Fruit fly (Drosophila melanogaster) whole organism, embryonic: ENCODE measurements around the gene Jhbp3.
A peak's percentile ranks its signal among the peaks of the same experiment; 100 is the strongest.

Experiments used
- Atf3 ChIP-seq: fragments of 200-800 bp; sonication (Bioruptor generic); optimal IDR thresholded peaks from 3 replicates; lab custom pipeline; 2016; ENCODE audit warnings: missing biosample characterization, missing genetic modification characterization
- CG10267 ChIP-seq: fragments of 200-800 bp; sonication (Bioruptor generic); optimal IDR thresholded peaks from 2 replicates; lab custom pipeline; 2018; ENCODE audit warnings: missing biosample characterization, mild to moderate bottlenecking, missing genetic modification characterization, moderate library complexity
- CG1233 ChIP-seq: fragments of 200-800 bp; sonication (Bioruptor generic); optimal IDR thresholded peaks from 4 replicates; lab custom pipeline; 2018; ENCODE audit warnings: missing biosample characterization, mild to moderate bottlenecking, missing genetic modification characterization
- CG13424 ChIP-seq: fragments of 200-800 bp; sonication (Bioruptor generic); optimal IDR thresholded peaks from 2 replicates; lab custom pipeline; 2019; ENCODE audit warnings: missing biosample characterization, mild to moderate bottlenecking, missing genetic modification characterization, moderate library complexity
- CG14050 ChIP-seq: fragments of 200-800 bp; sonication (Bioruptor generic); IDR thresholded peaks from 3 replicates; pipeline ENCODE4 v1.3.6; 2022; ENCODE audit warnings: missing biosample characterization, missing genetic modification characterization
- CG15011 ChIP-seq: fragments of 200-800 bp; sonication (Bioruptor generic); optimal IDR thresholded peaks from 3 replicates; lab custom pipeline; 2018; ENCODE audit warnings: missing biosample characterization, mild to moderate bottlenecking, missing genetic modification characterization
- CG1529 ChIP-seq: fragments of 200-800 bp; sonication (Bioruptor generic); optimal IDR thresholded peaks from 3 replicates; lab custom pipeline; 2018; ENCODE audit warnings: missing biosample characterization, missing genetic modification characterization
- CG1647 ChIP-seq: fragments of 200-800 bp; sonication (Bioruptor generic); optimal IDR thresholded peaks from 3 replicates; lab custom pipeline; 2016; ENCODE audit warnings: missing biosample characterization, missing genetic modification characterization
- CG2678 ChIP-seq: fragments of 200-800 bp; sonication (Bioruptor generic); optimal IDR thresholded peaks from 3 replicates; lab custom pipeline; 2019; ENCODE audit warnings: missing biosample characterization, mild to moderate bottlenecking, missing genetic modification characterization, moderate library complexity
- CG2712 ChIP-seq: fragments of 200-800 bp; optimal IDR thresholded peaks from 3 replicates; lab custom pipeline; 2019; ENCODE audit warnings: missing biosample characterization, mild to moderate bottlenecking, missing genetic modification characterization, moderate library complexity
- CG2875 ChIP-seq: fragments of 200-800 bp; sonication (Bioruptor generic); optimal IDR thresholded peaks from 2 replicates; lab custom pipeline; 2017; ENCODE audit warnings: missing biosample characterization, mild to moderate bottlenecking, missing genetic modification characterization, missing genetic modification reagents
- CG2889 ChIP-seq: fragments of 200-800 bp; sonication (Bioruptor generic); IDR thresholded peaks from 3 replicates; pipeline ENCODE4 v1.3.6; 2022; ENCODE audit warnings: missing biosample characterization, missing genetic modification characterization
- CG31365 ChIP-seq: fragments of 200-800 bp; sonication (Bioruptor generic); optimal IDR thresholded peaks from 2 replicates; lab custom pipeline; 2018; ENCODE audit warnings: missing biosample characterization, mild to moderate bottlenecking, missing genetic modification characterization
- CG3281 ChIP-seq: fragments of 200-800 bp; sonication (Bioruptor generic); optimal IDR thresholded peaks from 3 replicates; lab custom pipeline; 2017; ENCODE audit warnings: missing biosample characterization, mild to moderate bottlenecking, missing genetic modification characterization
- CG3838 ChIP-seq: fragments of 200-800 bp; sonication (Bioruptor generic); optimal IDR thresholded peaks from 3 replicates; lab custom pipeline; 2016; ENCODE audit warnings: missing biosample characterization, missing genetic modification characterization
- CG4707 ChIP-seq: fragments of 200-800 bp; sonication (Bioruptor generic); optimal IDR thresholded peaks from 2 replicates; lab custom pipeline; 2018; ENCODE audit warnings: missing biosample characterization, mild to moderate bottlenecking, missing genetic modification characterization, moderate library complexity
- CG4820 ChIP-seq: fragments of 200-800 bp; sonication (Bioruptor generic); optimal IDR thresholded peaks from 3 replicates; lab custom pipeline; 2016; ENCODE audit warnings: missing biosample characterization, missing genetic modification characterization
- CG5180 ChIP-seq: fragments of 200-800 bp; sonication (Bioruptor generic); optimal IDR thresholded peaks from 3 replicates; lab custom pipeline; 2017; ENCODE audit warnings: missing biosample characterization, missing genetic modification characterization, mild to moderate bottlenecking, moderate library complexity, missing genetic modification reagents
- CG6254 ChIP-seq: fragments of 200-800 bp; sonication (Bioruptor generic); optimal IDR thresholded peaks from 3 replicates; lab custom pipeline; 2017; ENCODE audit warnings: mild to moderate bottlenecking, missing biosample characterization, missing genetic modification reagents, missing genetic modification characterization
- CG6654 ChIP-seq: fragments of 200-800 bp; sonication (Bioruptor generic); optimal IDR thresholded peaks from 2 replicates; lab custom pipeline; 2017; ENCODE audit warnings: missing biosample characterization, mild to moderate bottlenecking, missing genetic modification characterization
- CG8290 ChIP-seq, 3 experiments: fragments of 200-800 bp; sonication (Bioruptor generic); optimal IDR thresholded peaks; 2 replicates each; lab custom pipeline; 2016 to 2019; ENCODE audit warnings: missing biosample characterization in 3 of 3, missing genetic modification characterization in 3 of 3, mild to moderate bottlenecking in 2 of 3, moderate library complexity in 1 of 3
- CG9817 ChIP-seq: fragments of 200-800 bp; sonication (Bioruptor generic); optimal IDR thresholded peaks from 2 replicates; lab custom pipeline; 2018; ENCODE audit warnings: missing biosample characterization, mild to moderate bottlenecking, missing genetic modification characterization, moderate library complexity
- CG9932 ChIP-seq: fragments of 200-800 bp; sonication (Bioruptor generic); IDR thresholded peaks from 2 replicates; pipeline ENCODE4 v1.3.6; 2022; ENCODE audit warnings: missing biosample characterization, missing genetic modification characterization
- Deaf1 ChIP-seq: fragments of 200-800 bp; optimal IDR thresholded peaks from 3 replicates; lab custom pipeline; 2019; ENCODE audit warnings: missing biosample characterization, mild to moderate bottlenecking, missing genetic modification characterization, moderate library complexity
- Ets97D ChIP-seq: fragments of 200-800 bp; sonication (Bioruptor generic); optimal IDR thresholded peaks from 3 replicates; lab custom pipeline; 2016; ENCODE audit warnings: missing biosample characterization, missing genetic modification characterization
- Fer1 ChIP-seq: fragments of 200-800 bp; sonication (Bioruptor generic); optimal IDR thresholded peaks from 2 replicates; lab custom pipeline; 2017; ENCODE audit warnings: missing biosample characterization, mild to moderate bottlenecking, missing genetic modification characterization
- Hand ChIP-seq: fragments of 200-800 bp; sonication (Bioruptor generic); optimal IDR thresholded peaks from 2 replicates; lab custom pipeline; 2017; ENCODE audit warnings: mild to moderate bottlenecking, missing biosample characterization, missing genetic modification reagents, missing genetic modification characterization
- HmgZ ChIP-seq: fragments of 200-800 bp; sonication (Bioruptor generic); optimal IDR thresholded peaks from 2 replicates; lab custom pipeline; 2018; ENCODE audit warnings: missing biosample characterization, mild to moderate bottlenecking, missing genetic modification characterization
- Nf-YC ChIP-seq: fragments of 200-800 bp; optimal IDR thresholded peaks from 3 replicates; lab custom pipeline; 2019; ENCODE audit warnings: missing biosample characterization, mild to moderate bottlenecking, missing genetic modification characterization, moderate library complexity
- Opbp ChIP-seq: fragments of 200-800 bp; sonication (Bioruptor generic); IDR thresholded peaks from 3 replicates; pipeline ENCODE4 v1.3.6; 2022; ENCODE audit warnings: missing biosample characterization, missing genetic modification characterization; ENCODE audit not compliant: partially characterized antibody
- Sox102F ChIP-seq: fragments of 200-800 bp; sonication (Bioruptor generic); optimal IDR thresholded peaks from 2 replicates; lab custom pipeline; 2018; ENCODE audit warnings: missing biosample characterization, mild to moderate bottlenecking, missing genetic modification characterization, moderate library complexity
- Xrp1 ChIP-seq: fragments of 200-800 bp; sonication (Bioruptor generic); IDR thresholded peaks from 2 replicates; pipeline ENCODE4 v1.3.6; 2022; ENCODE audit warnings: missing biosample characterization, missing genetic modification characterization
- YL-1 ChIP-seq: fragments of 200-800 bp; sonication (Bioruptor generic); optimal IDR thresholded peaks from 3 replicates; lab custom pipeline; 2017; ENCODE audit warnings: missing biosample characterization, mild to moderate bottlenecking, missing genetic modification characterization
- aop ChIP-seq: fragments of 200-800 bp; sonication (Bioruptor generic); IDR thresholded peaks from 2 replicates; pipeline ENCODE4 v1.3.6; 2022; ENCODE audit warnings: missing biosample characterization, missing genetic modification characterization
- emc ChIP-seq: fragments of 200-800 bp; sonication (Bioruptor generic); optimal IDR thresholded peaks from 2 replicates; lab custom pipeline; 2016; ENCODE audit warnings: missing biosample characterization, missing genetic modification characterization
- ewg ChIP-seq: fragments of 200-800 bp; sonication (Bioruptor generic); optimal IDR thresholded peaks from 3 replicates; lab custom pipeline; 2017; ENCODE audit warnings: mild to moderate bottlenecking, missing biosample characterization, missing genetic modification reagents, missing genetic modification characterization
- gcm ChIP-seq: fragments of 200-800 bp; sonication (Bioruptor generic); optimal IDR thresholded peaks from 2 replicates; lab custom pipeline; 2019; ENCODE audit warnings: missing biosample characterization, mild to moderate bottlenecking, missing genetic modification characterization, moderate library complexity
- gsb ChIP-seq: fragments of 200-800 bp; sonication (Bioruptor generic); IDR thresholded peaks from 2 replicates; pipeline ENCODE4 v1.3.6; 2022; ENCODE audit warnings: missing biosample characterization, missing genetic modification characterization
- hb ChIP-seq: fragments of 200-800 bp; sonication (Bioruptor generic); IDR thresholded peaks from 3 replicates; pipeline ENCODE4 v1.3.6; 2022; ENCODE audit warnings: missing biosample characterization, missing genetic modification characterization; ENCODE audit not compliant: partially characterized antibody
- her ChIP-seq: fragments of 200-800 bp; sonication (Bioruptor generic); optimal IDR thresholded peaks from 2 replicates; lab custom pipeline; 2016; ENCODE audit warnings: missing biosample characterization, missing genetic modification characterization
- mam ChIP-seq: fragments of 200-800 bp; sonication (Bioruptor generic); optimal IDR thresholded peaks from 3 replicates; lab custom pipeline; 2016; ENCODE audit warnings: missing biosample characterization, missing genetic modification characterization
- onecut ChIP-seq: fragments of 200-800 bp; sonication (Bioruptor generic); IDR thresholded peaks from 2 replicates; pipeline ENCODE4 v1.3.6; 2022; ENCODE audit warnings: missing biosample characterization, missing genetic modification characterization
- p53 ChIP-seq: fragments of 200-800 bp; sonication (Bioruptor generic); optimal IDR thresholded peaks from 2 replicates; lab custom pipeline; 2016; ENCODE audit warnings: missing biosample characterization, missing genetic modification characterization
- pan ChIP-seq, 4 experiments: fragments of >200 bp in 3 of 4; fragments of 200-800 bp in 1 of 4; sonication (Bioruptor generic) in 1 of 4; optimal IDR thresholded peaks in 3 of 4; IDR thresholded peaks in 1 of 4; 2 replicates each; pipeline versions ENCODE4 v1.3.6 to Lab custom; 2017 to 2022; ENCODE audit warnings: missing biosample characterization in 2 of 4, missing genetic modification characterization in 2 of 4, mixed read lengths in 1 of 4
- pros ChIP-seq: fragments of 200-800 bp; sonication (Bioruptor generic); optimal IDR thresholded peaks from 3 replicates; lab custom pipeline; 2019; ENCODE audit warnings: missing biosample characterization, mild to moderate bottlenecking, missing genetic modification characterization, moderate library complexity
- sisA ChIP-seq: fragments of 200-800 bp; sonication (Bioruptor generic); IDR thresholded peaks from 2 replicates; pipeline ENCODE4 v1.3.6; 2022; ENCODE audit warnings: missing biosample characterization, missing genetic modification characterization
- so ChIP-seq: fragments of 200-800 bp; sonication (Bioruptor generic); IDR thresholded peaks from 3 replicates; pipeline ENCODE4 v1.3.6; 2022; ENCODE audit warnings: missing biosample characterization, missing genetic modification characterization
- ssp ChIP-seq: fragments of 200-800 bp; sonication (Bioruptor generic); IDR thresholded peaks from 2 replicates; pipeline ENCODE4 v1.3.6; 2022; ENCODE audit warnings: missing biosample characterization, missing genetic modification characterization
- tll ChIP-seq, 2 experiments: fragments of 200-800 bp in 1 of 2; fragments of >200 bp in 1 of 2; sonication (Bioruptor generic) in 1 of 2; optimal IDR thresholded peaks; 2 replicates each; lab custom pipeline; 2017 to 2019; ENCODE audit warnings: missing biosample characterization in 2 of 2, missing genetic modification characterization in 2 of 2, mild to moderate bottlenecking in 1 of 2, moderate library complexity in 1 of 2

Gene Jhbp3

DNA sequence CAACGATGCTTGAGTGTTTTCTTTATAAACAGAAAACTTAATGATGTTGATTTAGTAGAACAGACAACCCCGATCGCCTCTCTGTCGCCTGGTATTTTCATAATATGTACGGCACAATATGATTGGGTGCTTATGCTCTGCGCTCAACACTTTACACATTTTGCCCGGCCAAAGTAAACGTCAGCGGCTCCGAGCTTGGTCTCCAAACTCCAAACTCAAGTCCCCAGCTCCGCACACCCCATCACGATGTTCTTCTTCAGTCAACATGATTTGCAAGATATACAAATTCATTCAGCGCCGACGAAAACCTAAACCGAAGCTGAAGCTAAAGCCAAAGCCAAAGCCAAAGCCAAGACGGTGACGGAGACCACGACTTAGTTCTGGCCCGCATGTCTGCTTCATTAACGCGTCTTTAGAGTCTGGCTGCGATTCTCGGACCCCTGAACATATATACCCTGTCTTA lies 20.3 kb upstream of the Jhbp3 start (continued):
- TF ChIP-seq pros (GFP tag; lab: Kevin White, UChicago): peak; percentile 21
- no peak for TF ChIP-seq her (GFP tag; lab: Kevin White, UChicago)
- TF ChIP-seq CG10267 (tag; lab: Kevin White, UChicago): no peak
- TF ChIP-seq gcm (GFP tag; lab: Kevin White, UChicago): peak; percentile 44
- TF ChIP-seq p53 (GFP tag; lab: Kevin White, UChicago): no peak
- TF ChIP-seq gsb (GFP tag; lab: Robert Waterston, UW): no peak
- TF ChIP-seq CG1233 (GFP tag; lab: Kevin White, UChicago): peak; percentile 38
- no peak for TF ChIP-seq ssp (GFP tag; lab: Robert Waterston, UW)
- no peak for TF ChIP-seq Opbp (GFP tag; lab: Robert Waterston, UW)
- no peak for TF ChIP-seq Hand
- TF ChIP-seq CG3838: no peak
- no peak for TF ChIP-seq aop (GFP tag; lab: Robert Waterston, UW)
- peak; percentile 56 for TF ChIP-seq CG4707 (GFP tag; lab: Kevin White, UChicago)
- no peak for TF ChIP-seq CG1647
- TF ChIP-seq CG4820 (GFP tag; lab: Kevin White, UChicago): no peak
- no peak for TF ChIP-seq emc (GFP tag; lab: Kevin White, UChicago)
- TF ChIP-seq CG3281 (GFP tag; lab: Kevin White, UChicago): peak; percentile 8
- TF ChIP-seq CG9932 (GFP tag; lab: Robert Waterston, UW): 0 out of 2 replicates have a peak, but pooled peaks have one; percentile 22
- TF ChIP-seq CG1529 (GFP tag; lab: Kevin White, UChicago): peak; percentile 22
- peak; percentile 48 for TF ChIP-seq Fer1 (GFP tag; lab: Kevin White, UChicago)
- TF ChIP-seq CG6254 (GFP tag; lab: Kevin White, UChicago): peak; percentile 3
- TF ChIP-seq YL-1 (GFP tag; lab: Kevin White, UChicago): peak; percentile 17
- TF ChIP-seq CG2712 (tag; lab: Kevin White, UChicago): no peak
- TF ChIP-seq so (GFP tag; lab: Robert Waterston, UW): peak; percentile 25; the same call in 1 of the 3 replicates
- no peak for TF ChIP-seq CG8290 (GFP tag; optimal IDR thresholded peaks at IDR 0.05; lab: Kevin White, UChicago)
- peak in 1 of 2 experiments; percentile 31 for TF ChIP-seq CG8290 (tag; optimal IDR thresholded peaks at IDR 0.05; lab: Kevin White, UChicago)
- TF ChIP-seq CG9817 (tag; lab: Kevin White, UChicago): no peak
- TF ChIP-seq pan (optimal IDR thresholded peaks at IDR 0.05; lab: Kevin White, UChicago): no peak
- no peak for TF ChIP-seq pan (GFP tag; optimal IDR thresholded peaks at IDR 0.05 in 1 of 2, IDR thresholded peaks at IDR 0.05 in 1 of 2)
- peak; percentile 28; the same call in 1 of the 2 replicates for TF ChIP-seq onecut (GFP tag; lab: Robert Waterston, UW)
- TF ChIP-seq CG31365: peak; percentile 43
- TF ChIP-seq Deaf1: peak; percentile 7
- no peak for TF ChIP-seq Ets97D (GFP tag; lab: Kevin White, UChicago)
- peak; percentile 19 for TF ChIP-seq Nf-YC
- TF ChIP-seq CG14050 (GFP tag; lab: Robert Waterston, UW): peak; percentile 21; the same call in 1 of the 3 replicates
- TF ChIP-seq CG15011: peak; percentile 5
- TF ChIP-seq ewg (GFP tag; lab: Kevin White, UChicago): no peak
- TF ChIP-seq CG5180 (GFP tag; lab: Kevin White, UChicago): peak; percentile 26
- TF ChIP-seq hb (GFP tag; lab: Robert Waterston, UW): no peak
- TF ChIP-seq Xrp1 (GFP tag; lab: Robert Waterston, UW): peak; percentile 52
- TF ChIP-seq CG6654 (GFP tag; lab: Kevin White, UChicago): peak; percentile 31
- no peak for TF ChIP-seq Atf3
- no peak for TF ChIP-seq CG2889 (GFP tag; lab: Robert Waterston, UW)
- no peak for TF ChIP-seq sisA (GFP tag; lab: Robert Waterston, UW)
- peak; percentile 13 for TF ChIP-seq HmgZ (tag; lab: Kevin White, UChicago)
- TF ChIP-seq tll (GFP tag; optimal IDR thresholded peaks at IDR 0.05; lab: Kevin White, UChicago): no peak
- peak; percentile 49 for TF ChIP-seq CG2875
- TF ChIP-seq Sox102F (GFP tag; lab: Kevin White, UChicago): peak; percentile 12
- TF ChIP-seq CG13424 (tag; lab: Kevin White, UChicago): peak; percentile 17
- peak; percentile 39 for TF ChIP-seq CG2678 (tag; lab: Kevin White, UChicago)
- TF ChIP-seq mam (GFP tag; lab: Kevin White, UChicago): no peak
